Fruit fly (Drosophila melanogaster): ENCODE data around the gene CG12241.

DNA sequence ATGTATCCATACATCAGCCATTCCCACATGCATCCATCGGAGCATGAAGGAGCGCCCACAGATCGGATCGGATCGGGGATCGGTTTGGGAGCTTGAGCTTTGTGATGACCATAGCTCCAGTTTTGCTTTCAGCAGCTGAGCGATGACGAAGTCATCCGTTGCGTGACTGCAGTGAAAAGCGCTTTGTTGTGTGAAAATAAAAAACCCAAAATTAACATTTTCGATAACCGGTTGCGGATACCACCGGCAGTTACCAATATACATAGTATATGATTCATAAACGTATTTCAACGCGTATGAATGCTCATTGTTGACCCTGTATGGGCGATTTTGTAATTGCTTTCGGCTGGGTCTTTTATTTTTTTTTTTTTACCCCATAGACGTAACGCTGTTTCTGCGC, 13.8 kb upstream of the CG12241 start:
- no peak for TF ChIP-seq Hr96 (GFP tag; optimal IDR thresholded peaks at IDR 0.05)
- no peak for TF ChIP-seq kay (GFP tag; ENCODE audit: borderline replicate concordance)
- TF ChIP-seq toe (GFP tag; optimal IDR thresholded peaks at IDR 0.05), result no peak
- no peak for TF ChIP-seq CG14711 (tag; optimal IDR thresholded peaks at IDR 0.05)
- TF ChIP-seq Clk (GFP tag; optimal IDR thresholded peaks at IDR 0.05), result no peak
- TF ChIP-seq CG1620 (GFP tag; optimal IDR thresholded peaks at IDR 0.05), result no peak
- no peak for TF ChIP-seq tj (GFP tag; optimal IDR thresholded peaks at IDR 0.05)
- TF ChIP-seq CG7101 (tag; optimal IDR thresholded peaks at IDR 0.05), result no peak
- no peak for TF ChIP-seq CG11617 (GFP tag; optimal IDR thresholded peaks at IDR 0.05)
- TF ChIP-seq CG7045 (GFP tag; optimal IDR thresholded peaks at IDR 0.05), result no peak
- TF ChIP-seq cic (GFP tag; optimal IDR thresholded peaks at IDR 0.05), result no peak

Data from whole organism, adult.